Fruit fly (Drosophila melanogaster): Measurements from ENCODE around the gene Ndc80.
A peak's percentile ranks its signal among the peaks of the same experiment; 100 is the strongest.

Ndc80 gene

dm6 chrX:13641891-13642617 lies 30.2 kb upstream of the Ndc80 start:
- TF ChIP-seq h (GFP tag; optimal IDR thresholded peaks at IDR 0.05) (peak; percentile 85), dl (GFP tag; optimal IDR thresholded peaks at IDR 0.05; ENCODE audit: insufficient read depth in 1 of 2, partially characterized antibody in 2 of 2) (peak; percentile 86 to 89), Abd-B (GFP tag; optimal IDR thresholded peaks at IDR 0.05) (no peak), Myc (optimal IDR thresholded peaks at IDR 0.05) (no peak), Hr83 (GFP tag; optimal IDR thresholded peaks at IDR 0.05; ENCODE audit: poor library complexity, severe bottlenecking) (peak; percentile 56), dmrt93B (GFP tag; optimal IDR thresholded peaks at IDR 0.05) (no peak), Vsx2 (GFP tag; optimal IDR thresholded peaks at IDR 0.05; ENCODE audit: partially characterized antibody) (peak; percentile 85), Rel (GFP tag; optimal IDR thresholded peaks at IDR 0.05) (no peak), Rel (tag; optimal IDR thresholded peaks at IDR 0.05) (peak; percentile 62), CrebA (GFP tag; optimal IDR thresholded peaks at IDR 0.05; ENCODE audit: borderline replicate concordance) (peak; percentile 95), lola (GFP tag; optimal IDR thresholded peaks at IDR 0.05) (no peak), OdsH (GFP tag; optimal IDR thresholded peaks at IDR 0.05) (no peak), sv (GFP tag; optimal IDR thresholded peaks at IDR 0.05) (no peak), Dif (GFP tag; optimal IDR thresholded peaks at IDR 0.05; ENCODE audit: partially characterized antibody) (peak; percentile 95), rgr (GFP tag; optimal IDR thresholded peaks at IDR 0.05) (peak; percentile 17)

DNA sequence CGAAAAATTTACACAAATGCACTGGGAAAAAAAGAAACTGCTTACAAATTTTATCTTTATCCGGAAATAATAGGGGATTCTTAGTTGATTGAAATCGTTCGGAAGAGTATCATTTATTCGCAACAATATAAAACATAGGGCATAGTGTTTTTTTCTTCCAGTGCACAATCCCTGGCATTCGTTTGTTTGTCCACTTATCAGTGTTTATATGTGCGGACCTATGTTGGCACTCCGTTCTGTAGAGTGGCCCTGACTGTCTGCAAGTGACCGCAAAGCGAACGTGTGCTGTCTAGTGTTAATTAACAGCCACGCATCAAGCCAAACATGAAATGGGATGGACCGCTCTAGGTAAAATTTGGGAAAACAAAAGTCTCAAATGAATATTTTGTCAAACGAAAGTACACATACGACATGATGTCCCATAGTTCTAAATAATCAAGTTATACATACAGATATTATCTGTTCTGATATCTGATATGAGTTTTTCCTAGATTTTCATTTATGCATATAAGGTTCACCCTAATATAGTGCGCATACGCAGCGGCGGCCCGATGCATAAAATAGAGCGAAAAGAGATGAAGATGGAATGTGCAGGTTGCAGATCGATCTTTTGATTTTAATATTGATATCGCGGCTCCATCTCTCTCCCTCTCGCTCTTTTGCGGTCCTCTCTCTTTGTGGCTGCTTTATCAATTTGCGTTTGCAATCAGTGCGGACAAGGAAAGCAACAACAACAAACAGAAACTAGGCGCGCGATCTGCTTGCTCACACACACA lies 29.4 kb upstream of the Ndc80 start:
- TF ChIP-seq dsf (GFP tag; optimal IDR thresholded peaks at IDR 0.05; ENCODE audit: borderline replicate concordance) (no peak), sage (GFP tag; optimal IDR thresholded peaks at IDR 0.05) (peak; percentile 26), CG32264 (GFP tag; optimal IDR thresholded peaks at IDR 0.05) (no peak), OdsH (GFP tag; optimal IDR thresholded peaks at IDR 0.05) (peak; percentile 75), rgr (GFP tag; optimal IDR thresholded peaks at IDR 0.05) (peak; percentile 87), HLH106 (tag; optimal IDR thresholded peaks at IDR 0.05) (peak; percentile 48), h (GFP tag; optimal IDR thresholded peaks at IDR 0.05) (peak; percentile 78), Hnf4 (GFP tag; optimal IDR thresholded peaks at IDR 0.05) (peak; percentile 81), CG9705 (GFP tag; optimal IDR thresholded peaks at IDR 0.05) (no peak), dl (GFP tag; optimal IDR thresholded peaks at IDR 0.05; ENCODE audit: insufficient read depth in 1 of 2, partially characterized antibody in 2 of 2) (no peak), jim (GFP tag; optimal IDR thresholded peaks at IDR 0.05) (no peak), brk (GFP tag; optimal IDR thresholded peaks at IDR 0.05) (peak; percentile 12), dmrt93B (GFP tag; optimal IDR thresholded peaks at IDR 0.05) (peak; percentile 46), Abd-B (GFP tag; optimal IDR thresholded peaks at IDR 0.05) (no peak), foxo (GFP tag; optimal IDR thresholded peaks at IDR 0.05) (peak in 1 of 2 experiments; percentile 83), br (GFP tag; optimal IDR thresholded peaks at IDR 0.05) (peak; percentile 69), lola (GFP tag; optimal IDR thresholded peaks at IDR 0.05) (no peak), fru (GFP tag; optimal IDR thresholded peaks at IDR 0.05) (peak; percentile 78), psq (GFP tag; optimal IDR thresholded peaks at IDR 0.05) (peak; percentile 37), Sp1 (GFP tag; optimal IDR thresholded peaks at IDR 0.05) (peak; percentile 42), Jra (GFP tag; optimal IDR thresholded peaks at IDR 0.05) (peak; percentile 59), CrebA (GFP tag; optimal IDR thresholded peaks at IDR 0.05; ENCODE audit: borderline replicate concordance) (no peak), sv (GFP tag; optimal IDR thresholded peaks at IDR 0.05) (peak; percentile 92), woc (GFP tag; optimal IDR thresholded peaks at IDR 0.05) (peak; percentile 34), ey (GFP tag; optimal IDR thresholded peaks at IDR 0.05) (peak; percentile 84), Hr83 (GFP tag; optimal IDR thresholded peaks at IDR 0.05; ENCODE audit: poor library complexity, severe bottlenecking) (peak; percentile 57), Mio (GFP tag; optimal IDR thresholded peaks at IDR 0.05) (no peak), tai (GFP tag; optimal IDR thresholded peaks at IDR 0.05) (peak; percentile 65), Hr78 (GFP tag; optimal IDR thresholded peaks at IDR 0.05) (no peak), pan (optimal IDR thresholded peaks at IDR 0.05) (no peak), Rel (GFP tag; optimal IDR thresholded peaks at IDR 0.05) (no peak), Rel (tag; optimal IDR thresholded peaks at IDR 0.05) (no peak), Vsx2 (GFP tag; optimal IDR thresholded peaks at IDR 0.05; ENCODE audit: partially characterized antibody) (no peak), GATAd (GFP tag; optimal IDR thresholded peaks at IDR 0.05) (no peak), Dif (GFP tag; optimal IDR thresholded peaks at IDR 0.05; ENCODE audit: partially characterized antibody) (no peak), usp (GFP tag; optimal IDR thresholded peaks at IDR 0.05) (no peak), Myc (optimal IDR thresholded peaks at IDR 0.05) (no peak), Dfd (GFP tag; optimal IDR thresholded peaks at IDR 0.05) (no peak), N (GFP tag; optimal IDR thresholded peaks at IDR 0.05) (no peak)

Measured in whole organism, wandering third instar larva.